Fruit fly (Drosophila melanogaster) whole organism, prepupa: ENCODE data around the gene ThrRS.

ENCODE experiments used
- Blimp-1 ChIP-seq: fragments of 200-800 bp; sonication (Bioruptor generic); optimal IDR thresholded peaks from 3 replicates; lab custom pipeline; 2017; ENCODE audit warnings: missing biosample characterization, missing genetic modification characterization, mild to moderate bottlenecking, moderate library complexity, missing genetic modification reagents
- CG10669 ChIP-seq: fragments of 200-800 bp; sonication (Bioruptor generic); optimal IDR thresholded peaks from 3 replicates; lab custom pipeline; 2018; ENCODE audit warnings: missing biosample characterization, mild to moderate bottlenecking, missing genetic modification characterization, moderate library complexity
- CG11294 ChIP-seq: fragments of 200-800 bp; sonication (Bioruptor generic); IDR thresholded peaks from 2 replicates; pipeline ENCODE4 v1.3.6; 2022; ENCODE audit warnings: missing biosample characterization, missing genetic modification characterization
- CG11902 ChIP-seq: fragments of 200-800 bp; sonication (Bioruptor generic); optimal IDR thresholded peaks from 3 replicates; lab custom pipeline; 2016; ENCODE audit warnings: missing biosample characterization, missing genetic modification characterization
- CG15336 ChIP-seq: fragments of 200-800 bp; sonication (Bioruptor generic); IDR thresholded peaks from 2 replicates; pipeline ENCODE4 v1.3.6; 2022; ENCODE audit warnings: missing biosample characterization, missing genetic modification characterization
- CG3919 ChIP-seq: fragments of 200-800 bp; sonication (Bioruptor generic); optimal IDR thresholded peaks from 3 replicates; lab custom pipeline; 2016; ENCODE audit warnings: missing biosample characterization, missing genetic modification characterization
- CG4318 ChIP-seq: fragments of 200-800 bp; sonication (Bioruptor generic); optimal IDR thresholded peaks from 3 replicates; lab custom pipeline; 2017; ENCODE audit warnings: missing biosample characterization, mild to moderate bottlenecking, missing genetic modification characterization
- CG6163 ChIP-seq: fragments of 200-800 bp; sonication (Bioruptor generic); IDR thresholded peaks from 3 replicates; pipeline ENCODE4 v1.3.6; 2022; ENCODE audit warnings: missing biosample characterization, missing genetic modification characterization
- CG6276 ChIP-seq: fragments of 200-800 bp; sonication (Bioruptor generic); optimal IDR thresholded peaks from 2 replicates; lab custom pipeline; 2017; ENCODE audit warnings: missing biosample characterization, mild to moderate bottlenecking, missing genetic modification characterization
- CG6792 ChIP-seq: fragments of 200-800 bp; sonication (Bioruptor generic); optimal IDR thresholded peaks from 3 replicates; lab custom pipeline; 2016; ENCODE audit warnings: missing biosample characterization, missing genetic modification characterization
- CG6808 ChIP-seq: fragments of 200-800 bp; sonication (Bioruptor generic); optimal IDR thresholded peaks from 3 replicates; lab custom pipeline; 2017; ENCODE audit warnings: missing biosample characterization, missing genetic modification characterization, mild to moderate bottlenecking, moderate library complexity, missing genetic modification reagents
- CG7368 ChIP-seq: fragments of 200-800 bp; sonication (Bioruptor generic); optimal IDR thresholded peaks from 3 replicates; lab custom pipeline; 2016; ENCODE audit warnings: missing biosample characterization, missing genetic modification characterization
- CG8119 ChIP-seq: fragments of 200-800 bp; sonication (Bioruptor generic); IDR thresholded peaks from 3 replicates; pipeline ENCODE4 v1.3.6; 2022; ENCODE audit warnings: missing biosample characterization, missing genetic modification characterization
- Gug ChIP-seq: fragments of 200-800 bp; sonication (Bioruptor generic); IDR thresholded peaks from 2 replicates; pipeline ENCODE4 v1.3.6; 2022; ENCODE audit warnings: missing biosample characterization, missing genetic modification characterization
- Hr4 ChIP-seq: fragments of 200-800 bp; sonication (Bioruptor generic); optimal IDR thresholded peaks from 3 replicates; lab custom pipeline; 2016; ENCODE audit warnings: missing biosample characterization, missing genetic modification characterization
- eg ChIP-seq: fragments of 200-800 bp; sonication (Bioruptor generic); IDR thresholded peaks from 3 replicates; pipeline ENCODE4 v1.3.6; 2022; ENCODE audit warnings: missing biosample characterization, missing genetic modification characterization
- esn ChIP-seq: fragments of 200-800 bp; sonication (Bioruptor generic); optimal IDR thresholded peaks from 2 replicates; lab custom pipeline; 2016; ENCODE audit warnings: missing biosample characterization, mild to moderate bottlenecking, missing genetic modification characterization, moderate library complexity
- spab ChIP-seq: fragments of 200-800 bp; sonication (Bioruptor generic); optimal IDR thresholded peaks from 2 replicates; lab custom pipeline; 2017; ENCODE audit warnings: missing biosample characterization, mild to moderate bottlenecking, missing genetic modification characterization, missing genetic modification reagents
- vri ChIP-seq: fragments of 200-800 bp; sonication (Bioruptor generic); optimal IDR thresholded peaks from 3 replicates; lab custom pipeline; 2016; ENCODE audit warnings: missing biosample characterization, mild to moderate bottlenecking, missing genetic modification characterization

Gene ThrRS

DNA sequence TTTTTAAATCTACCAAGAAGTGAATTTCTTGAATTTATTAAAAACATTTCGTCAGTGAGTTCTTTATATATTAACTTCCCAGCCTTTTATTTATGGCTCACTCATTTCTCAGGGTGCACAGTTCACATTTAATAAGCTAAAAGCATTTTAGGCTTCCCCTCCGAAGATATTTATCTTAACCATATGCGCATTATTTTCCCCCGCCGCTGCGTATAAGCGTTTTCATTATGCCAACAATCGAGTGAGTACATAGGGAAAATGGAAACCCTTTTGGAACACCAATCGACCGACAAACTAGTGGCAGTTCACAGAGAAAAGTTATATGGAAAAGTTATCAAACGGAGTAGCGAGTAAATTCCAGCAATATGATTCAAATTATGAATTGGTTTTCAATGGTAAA is 34.2 kb downstream of the ThrRS start, which contains the start of gene Gr33a:
Gene Gr33a, plus strand, starts transcription at position 301 of the 400 bp plus-strand sequence.
- no peak for TF ChIP-seq CG11902
- no peak for TF ChIP-seq CG6792 (GFP tag; lab: Kevin White, UChicago)
- no peak for TF ChIP-seq spab (GFP tag; lab: Kevin White, UChicago)
- TF ChIP-seq Blimp-1 (GFP tag; lab: Kevin White, UChicago) = no peak
- no peak for TF ChIP-seq esn (GFP tag; lab: Kevin White, UChicago)
- TF ChIP-seq CG4318 (GFP tag; lab: Kevin White, UChicago) = no peak
- TF ChIP-seq CG11294 (GFP tag; lab: Robert Waterston, UW) = no peak

DNA sequence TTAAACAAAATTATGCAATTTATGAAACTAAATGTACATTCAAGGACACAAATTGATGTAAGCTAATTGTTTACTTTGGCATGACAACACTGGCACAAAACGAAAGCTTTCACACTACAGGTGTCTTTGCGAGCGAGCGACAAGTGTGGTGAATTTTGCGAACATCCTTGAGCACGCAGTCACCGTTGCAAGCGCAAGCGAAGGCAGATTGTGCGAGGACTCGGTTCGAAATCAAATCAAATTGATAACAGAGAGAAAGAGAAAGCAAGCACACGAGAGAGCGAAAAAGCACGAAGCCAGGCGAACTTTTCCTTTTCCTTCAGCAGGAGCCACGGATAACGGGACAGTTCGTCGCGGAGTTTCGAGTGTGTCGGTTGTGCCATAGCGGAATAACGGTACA is 38.9 kb downstream of the ThrRS start, which contains the start of gene CG31760:
Gene CG31760, plus strand, starts transcription at position 342 of the 400 bp plus-strand sequence.
- no peak for TF ChIP-seq CG6808
- no peak for TF ChIP-seq Blimp-1 (GFP tag; lab: Kevin White, UChicago)
- no peak for TF ChIP-seq vri (GFP tag; lab: Kevin White, UChicago)
- TF ChIP-seq CG15336 = no peak
- no peak for TF ChIP-seq CG6276
- TF ChIP-seq Gug (GFP tag; lab: Robert Waterston, UW) = no peak
- no peak for TF ChIP-seq CG7368 (GFP tag; lab: Kevin White, UChicago)
- TF ChIP-seq Hr4 (GFP tag; lab: Kevin White, UChicago) = no peak
- no peak for TF ChIP-seq CG8119
- TF ChIP-seq CG4318 (GFP tag; lab: Kevin White, UChicago) = no peak
- no peak for TF ChIP-seq CG10669 (GFP tag; lab: Kevin White, UChicago)
- TF ChIP-seq eg (GFP tag; lab: Robert Waterston, UW) = no peak
- no peak for TF ChIP-seq CG11902
- no peak for TF ChIP-seq CG3919
- no peak for TF ChIP-seq CG6163 (GFP tag; lab: Robert Waterston, UW)
